Worm (Caenorhabditis elegans): Measurements from ENCODE around the gene T16G12.6.

DNA sequence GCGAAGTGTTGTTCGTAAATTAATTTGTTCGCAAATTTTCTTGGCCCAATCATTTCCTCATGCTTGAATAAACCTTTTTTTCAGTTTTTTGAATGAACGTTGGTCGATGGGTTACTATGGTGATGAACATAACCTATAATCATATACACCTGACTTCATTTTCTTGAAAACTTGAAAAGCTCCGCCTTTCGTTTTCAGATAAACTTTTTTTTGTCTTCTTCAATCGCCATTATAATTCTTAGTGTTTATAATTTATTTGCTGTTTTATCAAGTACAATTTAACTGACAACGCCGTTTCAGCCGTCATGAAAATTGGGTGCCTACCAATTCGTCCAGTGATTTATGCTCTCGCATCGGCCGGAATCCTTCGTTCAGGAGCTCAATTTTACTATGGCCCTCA is 32.2 kb upstream of the T16G12.6 start, which contains the start of gene M04D8.7:
- TF ChIP-seq him-1 (tag; optimal IDR thresholded peaks at IDR 0.05) (no peak), W03F9.2 (tag; optimal IDR thresholded peaks at IDR 0.05) (no peak), dao-5 (tag; optimal IDR thresholded peaks at IDR 0.05) (no peak)

Data from whole organism, L4/young adult.